Fruit fly (Drosophila melanogaster) whole organism, larva: ENCODE data around the gene Cyp313a4.

ENCODE experiments used
- noc ChIP-seq: fragments of 200-800 bp; sonication (Bioruptor generic); optimal IDR thresholded peaks from 3 replicates; lab custom pipeline; 2019; ENCODE audit warnings: missing biosample characterization, mild to moderate bottlenecking, missing genetic modification characterization, moderate library complexity

Gene Cyp313a4

dm6 chr3R:12701994-12702494 is 20.9 kb upstream of the Cyp313a4 start:
- TF ChIP-seq noc (tag; lab: Kevin White, UChicago) = no peak

- TF ChIP-seq noc (tag; lab: Kevin White, UChicago) = no peak
Measured at dm6 chr3R:12701257-12701656, 20.1 kb upstream of the Cyp313a4 start.

- no peak for TF ChIP-seq noc (tag; lab: Kevin White, UChicago)
Measured at dm6 chr3R:12700454-12700853, 19.3 kb upstream of the Cyp313a4 start.

- TF ChIP-seq noc (tag; lab: Kevin White, UChicago) = peak; percentile 46
Measured at dm6 chr3R:12699620-12700378, 18.6 kb upstream of the Cyp313a4 start.

dm6 chr3R:12698363-12698762 is 17.2 kb upstream of the Cyp313a4 start:
- no peak for TF ChIP-seq noc (tag; lab: Kevin White, UChicago)

- TF ChIP-seq noc (tag; lab: Kevin White, UChicago) = peak; percentile 6
Measured at dm6 chr3R:12697571-12698039, 16.4 kb upstream of the Cyp313a4 start.

dm6 chr3R:12697022-12697421 is 15.8 kb upstream of the Cyp313a4 start, which contains the start of gene Past1:
TSS of gene Past1 (plus strand) at chr3R:12697322.
- no peak for TF ChIP-seq noc (tag; lab: Kevin White, UChicago)

dm6 chr3R:12694742-12695141 is 13.6 kb upstream of the Cyp313a4 start, which contains the start of the genes CG14391 and NijC:
TSS of gene CG14391 (minus strand) at chr3R:12694842.
TSS of gene NijC (plus strand) at chr3R:12695129.
- TF ChIP-seq noc (tag; lab: Kevin White, UChicago) = no peak

- no peak for TF ChIP-seq noc (tag; lab: Kevin White, UChicago)
Measured at dm6 chr3R:12692497-12692896, 11.3 kb upstream of the Cyp313a4 start, which contains the start of gene CG31347. TSS of gene CG31347 (minus strand) at chr3R:12692597.

- TF ChIP-seq noc (tag; lab: Kevin White, UChicago) = no peak
Measured at dm6 chr3R:12691422-12692101, 10.4 kb upstream of the Cyp313a4 start, which contains the start of gene Arp1. TSS of gene Arp1 (plus strand) at chr3R:12691743.

dm6 chr3R:12688672-12689417 is 7.7 kb upstream of the Cyp313a4 start, which contains the start of gene kar:
TSS of gene kar (minus strand) at chr3R:12689367.
- no peak for TF ChIP-seq noc (tag; lab: Kevin White, UChicago)

- no peak for TF ChIP-seq noc (tag; lab: Kevin White, UChicago)
Measured at dm6 chr3R:12688116-12688515, 6.9 kb upstream of the Cyp313a4 start.

dm6 chr3R:12685290-12685689 is 4.1 kb upstream of the Cyp313a4 start:
- peak; percentile 41 for TF ChIP-seq noc (tag; lab: Kevin White, UChicago)

- no peak for TF ChIP-seq noc (tag; lab: Kevin White, UChicago)
Measured at dm6 chr3R:12678850-12679249, 2.3 kb downstream of the Cyp313a4 start, which contains the start of gene mbo. TSS of gene mbo (minus strand) at chr3R:12679052.

- TF ChIP-seq noc (tag; lab: Kevin White, UChicago) = no peak
Measured at dm6 chr3R:12676160-12676559, 5.0 kb downstream of the Cyp313a4 start, which contains the start of gene CG43630. TSS of gene CG43630 (minus strand) at chr3R:12676260.
